Fruit fly (Drosophila melanogaster): ENCODE measurements around the gene chm.
A peak's percentile ranks its signal among the peaks of the same experiment; 100 is the strongest.

chm gene

dm6 chr2L:7423333-7423895 is 11.2 kb downstream of the chm start (continued):
- TF ChIP-seq CG7987 (GFP tag; optimal IDR thresholded peaks at IDR 0.05), result peak; percentile 44
- TF ChIP-seq lilli (GFP tag; optimal IDR thresholded peaks at IDR 0.05), result peak; percentile 66
- peak; percentile 13 for TF ChIP-seq CG34376 (GFP tag; optimal IDR thresholded peaks at IDR 0.05)
- TF ChIP-seq CG15479 (GFP tag; optimal IDR thresholded peaks at IDR 0.05), result no peak
- peak; percentile 1 for TF ChIP-seq twi (tag; optimal IDR thresholded peaks at IDR 0.05)
- TF ChIP-seq Atf3 (GFP tag; optimal IDR thresholded peaks at IDR 0.05), result no peak
- TF ChIP-seq CG6254 (GFP tag; optimal IDR thresholded peaks at IDR 0.05), result peak; percentile 43
- peak; percentile 12; the same call in 1 of the 2 replicates for TF ChIP-seq CG10366 (GFP tag; IDR thresholded peaks at IDR 0.05)
- peak; percentile 9 for TF ChIP-seq dmrt99B (tag; optimal IDR thresholded peaks at IDR 0.05)
- no peak; the same call in 1 of the 2 replicates for TF ChIP-seq CG17328 (GFP tag; IDR thresholded peaks at IDR 0.05)
- peak; percentile 32 for TF ChIP-seq gem (tag; optimal IDR thresholded peaks at IDR 0.05)
- peak in 1 of 2 experiments; percentile 29 for TF ChIP-seq dpn (GFP tag; optimal IDR thresholded peaks at IDR 0.05)
- 0 out of 2 replicates have a peak, but pooled peaks have one; percentile 18 for TF ChIP-seq CG14667 (GFP tag; IDR thresholded peaks at IDR 0.05)
- no peak for TF ChIP-seq p53 (GFP tag; optimal IDR thresholded peaks at IDR 0.05)
- peak; percentile 10 for TF ChIP-seq Sry-β (GFP tag; optimal IDR thresholded peaks at IDR 0.05)
- TF ChIP-seq CG2120 (GFP tag; optimal IDR thresholded peaks at IDR 0.05), result peak; percentile 81
- TF ChIP-seq bcd (GFP tag; optimal IDR thresholded peaks at IDR 0.05), result peak; percentile 8
- no peak for TF ChIP-seq CG13624 (GFP tag; optimal IDR thresholded peaks at IDR 0.05)
- TF ChIP-seq klu (GFP tag; IDR thresholded peaks at IDR 0.05), result no peak
- TF ChIP-seq tio (GFP tag; optimal IDR thresholded peaks at IDR 0.05), result no peak
- TF ChIP-seq CG17829 (tag; optimal IDR thresholded peaks at IDR 0.05), result no peak
- no peak for TF ChIP-seq CG7839 (tag; optimal IDR thresholded peaks at IDR 0.05)
- 0 out of 3 replicates have a peak, but pooled peaks have one; percentile 10 for TF ChIP-seq CG14050 (GFP tag; IDR thresholded peaks at IDR 0.05)
- TF ChIP-seq CG4360 (GFP tag; IDR thresholded peaks at IDR 0.05), result no peak
- TF ChIP-seq CG10209 (GFP tag; optimal IDR thresholded peaks at IDR 0.05), result peak; percentile 7
- TF ChIP-seq CG14014 (GFP tag; IDR thresholded peaks at IDR 0.05), result 0 out of 2 replicates have a peak, but pooled peaks have one; percentile 28
- TF ChIP-seq btn (GFP tag; optimal IDR thresholded peaks at IDR 0.05), result no peak
- peak; percentile 73 for TF ChIP-seq CG18011 (GFP tag; optimal IDR thresholded peaks at IDR 0.05)
- 0 out of 3 replicates have a peak, but pooled peaks have one; percentile 22 for TF ChIP-seq CG11560 (tag; IDR thresholded peaks at IDR 0.05)
- peak; percentile 26 for TF ChIP-seq ATbp (GFP tag; optimal IDR thresholded peaks at IDR 0.05)
- no peak for TF ChIP-seq odd (GFP tag; optimal IDR thresholded peaks at IDR 0.05)
- TF ChIP-seq Sry-δ (GFP tag; optimal IDR thresholded peaks at IDR 0.05), result no peak
- peak; percentile 59 for TF ChIP-seq CG7786 (GFP tag; optimal IDR thresholded peaks at IDR 0.05)
- TF ChIP-seq ci (GFP tag; IDR thresholded peaks at IDR 0.05), result peak; percentile 73; the same call in 2 of the 3 replicates
- no peak for TF ChIP-seq bab2 (GFP tag; optimal IDR thresholded peaks at IDR 0.05)
- peak; percentile 31; the same call in 1 of the 2 replicates for TF ChIP-seq sob (GFP tag; IDR thresholded peaks at IDR 0.05)
- peak; percentile 35; the same call in 1 of the 2 replicates for TF ChIP-seq aop (GFP tag; IDR thresholded peaks at IDR 0.05)
- TF ChIP-seq sisA (GFP tag; IDR thresholded peaks at IDR 0.05), result peak; percentile 53
- no peak for TF ChIP-seq Aef1 (GFP tag; IDR thresholded peaks at IDR 0.05)
- TF ChIP-seq CG2678 (tag; optimal IDR thresholded peaks at IDR 0.05), result peak; percentile 23
- no peak for TF ChIP-seq Max (GFP tag; optimal IDR thresholded peaks at IDR 0.05)
- TF ChIP-seq ac (GFP tag; optimal IDR thresholded peaks at IDR 0.05), result no peak
- TF ChIP-seq gcm (GFP tag; optimal IDR thresholded peaks at IDR 0.05), result peak; percentile 74
- TF ChIP-seq dmrt11E (tag; optimal IDR thresholded peaks at IDR 0.05), result peak; percentile 10
- 0 out of 3 replicates have a peak, but pooled peaks have one; percentile 46 for TF ChIP-seq ken (GFP tag; IDR thresholded peaks at IDR 0.05)
- no peak for TF ChIP-seq run (tag; optimal IDR thresholded peaks at IDR 0.05)
- TF ChIP-seq CG16815 (GFP tag; optimal IDR thresholded peaks at IDR 0.05), result peak; percentile 29
- TF ChIP-seq HmgZ (tag; optimal IDR thresholded peaks at IDR 0.05), result peak; percentile 30
- TF ChIP-seq Atf6 (GFP tag; IDR thresholded peaks at IDR 0.05), result 0 out of 2 replicates have a peak, but pooled peaks have one; percentile 26
- peak; percentile 17 for TF ChIP-seq HHEX (GFP tag; optimal IDR thresholded peaks at IDR 0.05)

Data from whole organism, embryonic.